Worm (Caenorhabditis elegans) whole organism, L1 larva: ENCODE data around the gene F57G9.3.
A peak's percentile ranks its signal among the peaks of the same experiment; 100 is the strongest.
"Not testable (repeated sequence)": the region's sequence is repeated elsewhere in the genome, so short reads cannot be mapped to it uniquely, and the experiment has no call there.

Source experiments
- C16A3.4 ChIP-seq: fragments of 150-350 bp; optimal IDR thresholded peaks from 2 replicates; lab custom pipeline; 2014; ENCODE audit warnings: missing biosample characterization, missing genetic modification characterization
- ceh-90 ChIP-seq: sonication (generic microtip); optimal IDR thresholded peaks from 2 replicates; lab custom pipeline; 2016; ENCODE audit warnings: missing genetic modification characterization, missing compliant biosample characterization
- efl-1 ChIP-seq, 4 experiments: fragments of 150-350 bp; optimal IDR thresholded peaks in 3 of 4; peaks in 1 of 4; 1 replicate in 1 of 4; 2 replicates in 3 of 4; lab custom pipeline; 2014; ENCODE audit warnings: missing biosample characterization in 2 of 4, missing genetic modification characterization in 2 of 4, missing genetic modification reagents in 2 of 4
- elt-3 ChIP-seq, 6 experiments: fragments of 150-350 bp in 1 of 6; sonication (generic microtip); optimal IDR thresholded peaks; 2 replicates each; lab custom pipeline; 2017 to 2018; ENCODE audit warnings: missing biosample characterization in 6 of 6, missing genetic modification characterization in 6 of 6, inconsistent platforms in 1 of 6
- fkh-4 ChIP-seq: sonication (generic microtip); optimal IDR thresholded peaks from 2 replicates; lab custom pipeline; 2016; ENCODE audit warnings: missing compliant biosample characterization, missing genetic modification characterization, borderline replicate concordance
- fos-1 ChIP-seq: fragments of 150-350 bp; optimal IDR thresholded peaks from 2 replicates; lab custom pipeline; 2014; ENCODE audit warnings: missing biosample characterization, missing genetic modification characterization
- lin-15B ChIP-seq: fragments of 150-350 bp; sonication (generic microtip); optimal IDR thresholded peaks from 3 replicates; lab custom pipeline; 2014; ENCODE audit warnings: missing biosample characterization, missing genetic modification characterization
- lin-39 ChIP-seq: fragments of 150-350 bp; optimal IDR thresholded peaks from 2 replicates; lab custom pipeline; 2014; ENCODE audit warnings: missing biosample characterization, missing genetic modification reagents, missing genetic modification characterization
- lir-3 ChIP-seq: sonication (generic microtip); optimal IDR thresholded peaks from 2 replicates; lab custom pipeline; 2016; ENCODE audit warnings: mild to moderate bottlenecking, missing genetic modification characterization, moderate library complexity, missing compliant biosample characterization; ENCODE audit not compliant: poor library complexity
- mdl-1 ChIP-seq, 2 experiments: fragments of 150-350 bp; optimal IDR thresholded peaks; 2 replicates each; lab custom pipeline; 2014 to 2017; ENCODE audit warnings: missing biosample characterization in 2 of 2, missing genetic modification characterization in 2 of 2, inconsistent platforms in 1 of 2
- mep-1 ChIP-seq: fragments of 150-350 bp; optimal IDR thresholded peaks from 2 replicates; lab custom pipeline; 2014; ENCODE audit warnings: missing biosample characterization, missing genetic modification characterization
- nhr-12 ChIP-seq: sonication (generic microtip); optimal IDR thresholded peaks from 2 replicates; lab custom pipeline; 2017; ENCODE audit warnings: missing biosample characterization, missing genetic modification characterization
- nhr-237 ChIP-seq: fragments of 150-350 bp; optimal IDR thresholded peaks from 2 replicates; lab custom pipeline; 2014; ENCODE audit warnings: missing biosample characterization, missing genetic modification characterization
- nhr-47 ChIP-seq: sonication (generic microtip); optimal IDR thresholded peaks from 2 replicates; lab custom pipeline; 2016; ENCODE audit warnings: mild to moderate bottlenecking, missing genetic modification characterization, moderate library complexity, missing compliant biosample characterization
- nhr-71 ChIP-seq: sonication (generic microtip); optimal IDR thresholded peaks from 2 replicates; lab custom pipeline; 2016; ENCODE audit warnings: mild to moderate bottlenecking, missing genetic modification characterization, moderate library complexity, missing compliant biosample characterization
- nhr-90 ChIP-seq: sonication (generic microtip); optimal IDR thresholded peaks from 2 replicates; lab custom pipeline; 2016; ENCODE audit warnings: mild to moderate bottlenecking, missing genetic modification characterization, missing compliant biosample characterization; ENCODE audit not compliant: poor library complexity
- pqm-1 ChIP-seq: sonication (generic microtip); optimal IDR thresholded peaks from 3 replicates; lab custom pipeline; 2017; ENCODE audit warnings: missing biosample characterization, missing genetic modification characterization
- skn-1 ChIP-seq: fragments of 150-350 bp; optimal IDR thresholded peaks from 2 replicates; lab custom pipeline; 2014; ENCODE audit warnings: missing biosample characterization, missing genetic modification characterization
- snu-23 ChIP-seq: sonication (generic microtip); optimal IDR thresholded peaks from 2 replicates; lab custom pipeline; 2016; ENCODE audit warnings: missing genetic modification characterization, missing compliant biosample characterization
- sptf-1 ChIP-seq: fragments of 150-350 bp; optimal IDR thresholded peaks from 2 replicates; lab custom pipeline; 2014; ENCODE audit warnings: missing biosample characterization, missing genetic modification characterization
- sup-37 ChIP-seq: fragments of 200-800 bp; sonication (Bioruptor generic); optimal IDR thresholded peaks from 2 replicates; lab custom pipeline; 2018; ENCODE audit warnings: mild to moderate bottlenecking, missing genetic modification characterization, missing compliant biosample characterization
- tlp-1 ChIP-seq: fragments of 150-350 bp; optimal IDR thresholded peaks from 2 replicates; lab custom pipeline; 2014; ENCODE audit warnings: missing biosample characterization, missing genetic modification characterization
- unc-62 ChIP-seq: fragments of 150-350 bp; optimal IDR thresholded peaks from 2 replicates; lab custom pipeline; 2014; ENCODE audit warnings: missing biosample characterization, missing genetic modification reagents, missing genetic modification characterization
- zag-1 ChIP-seq: fragments of 150-350 bp; optimal IDR thresholded peaks from 2 replicates; lab custom pipeline; 2014; ENCODE audit warnings: missing biosample characterization, missing genetic modification characterization
- ztf-4 ChIP-seq: fragments of 150-350 bp; optimal IDR thresholded peaks from 2 replicates; lab custom pipeline; 2014; ENCODE audit warnings: missing biosample characterization, missing genetic modification characterization

F57G9.3 gene

DNA sequence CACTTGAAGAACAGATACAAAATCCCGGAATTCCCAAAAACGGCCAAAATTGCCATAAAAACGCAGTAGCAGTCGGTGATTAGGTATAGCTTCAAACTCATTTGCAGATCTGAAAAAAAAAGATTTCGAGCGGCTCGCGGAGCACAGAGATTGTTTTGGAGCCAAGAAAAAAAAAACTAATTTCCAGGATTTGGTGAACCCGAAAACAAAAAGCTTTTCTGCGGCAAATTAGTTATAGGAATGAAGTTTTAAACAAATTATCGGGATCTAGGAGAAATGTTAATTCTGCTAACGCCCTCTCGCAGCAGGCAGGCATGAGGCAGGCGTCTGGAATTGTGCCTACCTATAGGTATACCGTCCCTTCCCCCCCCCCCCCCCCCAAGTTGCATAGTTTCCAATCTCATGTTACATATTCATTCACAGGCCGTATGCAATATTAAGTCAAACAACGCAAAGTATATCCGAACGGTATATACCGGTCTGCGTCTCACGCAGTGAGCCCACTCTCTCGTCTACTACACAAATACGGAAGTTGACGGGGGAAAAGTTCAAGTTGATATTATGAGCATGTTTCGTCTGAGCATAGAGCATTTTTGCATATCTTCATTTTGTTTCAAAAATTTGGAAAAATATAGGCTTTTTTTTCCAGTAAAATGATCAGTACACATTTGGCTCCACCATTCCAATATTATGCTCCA lies 34.8 kb upstream of the F57G9.3 start, which contains the start of the genes W05H5.1 and pitr-6:
TSS of gene W05H5.1 (minus strand) at position 101 of the 698 bp plus-strand sequence.
TSS of gene pitr-6 (plus strand) at position 648 of the 698 bp plus-strand sequence.
- TF ChIP-seq pqm-1 = no peak

- not testable (repeated sequence) for TF ChIP-seq C16A3.4; efl-1 (optimal IDR thresholded peaks at IDR 0.05; lab: Kevin White, UChicago); efl-1 (GFP tag; optimal IDR thresholded peaks at IDR 0.05 in 1 of 2; lab: Kevin White, UChicago); mep-1 (tag; lab: Kevin White, UChicago)
Measured at ce11 chrII:12441164-12441563, 31.2 kb upstream of the F57G9.3 start, which contains the start of gene Y57A10C.10. Gene Y57A10C.10 (minus strand): TSS chrII:12441264.

- TF ChIP-seq ztf-4 (tag; lab: Kevin White, UChicago) = no peak
- peak; percentile 1 for TF ChIP-seq nhr-71 (tag; lab: Kevin White, UChicago)
Measured at ce11 chrII:12438441-12438840, 28.4 kb upstream of the F57G9.3 start, which contains the start of gene Y57A10C.9. Gene Y57A10C.9 (minus strand): TSS chrII:12438541.

DNA sequence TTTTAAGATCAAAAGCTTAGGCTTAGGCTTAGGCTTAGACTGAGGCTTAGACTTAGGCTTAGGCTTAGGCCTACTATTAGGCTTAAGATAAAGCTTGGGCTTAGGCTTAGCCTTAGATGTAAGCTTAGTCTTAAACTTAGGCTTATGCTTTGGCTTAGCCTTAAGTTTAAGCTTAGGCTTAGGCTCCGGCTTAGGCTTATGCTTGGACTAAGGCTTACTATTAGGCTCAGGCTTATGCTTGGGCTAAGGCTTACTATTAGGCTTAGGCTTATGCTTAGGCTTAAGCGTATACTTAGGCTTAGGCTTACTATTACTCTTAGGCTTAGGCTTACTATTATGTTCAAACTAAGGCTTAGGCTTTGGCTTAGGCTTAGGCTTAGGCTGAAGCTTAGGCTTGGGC lies 26.7 kb upstream of the F57G9.3 start:
- TF ChIP-seq mdl-1 (tag; optimal IDR thresholded peaks at IDR 0.05; lab: Kevin White, UChicago) (no peak), C16A3.4 (no peak)

DNA sequence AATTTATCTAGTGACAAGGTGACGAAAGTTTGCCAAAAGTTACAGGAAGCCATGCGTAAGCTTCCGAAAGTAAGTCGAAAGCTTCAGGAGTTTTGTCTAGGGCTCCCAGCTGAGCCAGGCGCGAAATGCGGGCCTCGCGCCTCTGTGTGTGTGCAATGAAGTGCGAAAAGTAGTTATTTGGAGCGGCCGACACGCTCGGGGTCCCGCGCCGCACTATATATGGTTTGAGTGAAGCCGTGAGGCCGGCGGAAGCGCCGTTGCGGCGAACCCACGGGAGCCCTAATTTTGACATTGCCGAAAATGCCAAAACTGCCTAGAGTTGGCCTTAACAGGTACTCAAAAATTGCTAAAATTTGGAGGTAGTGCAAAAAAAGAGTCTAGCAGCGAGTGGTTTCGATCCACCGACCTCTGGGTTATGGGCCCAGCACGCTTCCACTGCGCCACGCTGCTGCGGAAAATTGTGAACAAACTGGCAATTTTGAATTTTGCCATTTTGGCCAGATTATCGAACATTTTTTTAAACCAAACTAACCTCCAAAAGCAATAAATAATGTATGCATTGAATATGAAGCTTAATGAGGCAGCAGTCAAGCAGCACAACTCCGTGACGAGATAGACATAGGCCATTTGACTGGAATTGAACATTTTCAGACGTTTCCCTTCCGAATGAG lies 25.3 kb upstream of the F57G9.3 start:
- TF ChIP-seq nhr-90 (tag; lab: Kevin White, UChicago) (no peak), efl-1 (optimal IDR thresholded peaks at IDR 0.05; lab: Kevin White, UChicago) (no peak), efl-1 (GFP tag; optimal IDR thresholded peaks at IDR 0.05 in 1 of 2; lab: Kevin White, UChicago) (peak in 1 of 2 experiments; percentile 52)

- TF ChIP-seq unc-62 = no peak
- TF ChIP-seq fkh-4 = no peak
- TF ChIP-seq skn-1 (tag; lab: Kevin White, UChicago) = no peak
- no peak for TF ChIP-seq elt-3 (tag; optimal IDR thresholded peaks at IDR 0.05; lab: Kevin White, UChicago)
- TF ChIP-seq nhr-12 (tag; lab: Kevin White, UChicago) = no peak
- TF ChIP-seq tlp-1 (tag; lab: Kevin White, UChicago) = no peak
- no peak for TF ChIP-seq lin-15B (tag; lab: Kevin White, UChicago)
- TF ChIP-seq, all 84 proteins: peak for 0
Measured at ce11 chrII:12432356-12432755, 22.3 kb upstream of the F57G9.3 start, which contains the start of gene dct-12. Gene dct-12 (minus strand): TSS chrII:12432456.

- TF ChIP-seq snu-23 (GFP tag; lab: Kevin White, UChicago) = no peak
- TF ChIP-seq sup-37 (GFP tag; lab: Kevin White, UChicago) = no peak
- no peak for TF ChIP-seq fos-1 (tag; lab: Kevin White, UChicago)
- no peak for TF ChIP-seq sptf-1 (tag; lab: Kevin White, UChicago)
- TF ChIP-seq ceh-90 (tag; lab: Kevin White, UChicago) = no peak
- TF ChIP-seq zag-1 (tag; lab: Kevin White, UChicago) = no peak
- no peak for TF ChIP-seq nhr-237 (tag; lab: Kevin White, UChicago)
- TF ChIP-seq lir-3 (tag; lab: Kevin White, UChicago) = no peak
- TF ChIP-seq skn-1 (tag; lab: Kevin White, UChicago) = no peak
- TF ChIP-seq lin-39 (tag; lab: Kevin White, UChicago) = no peak
- no peak for TF ChIP-seq nhr-47
- TF ChIP-seq, all 84 proteins: peak for 0
Measured at ce11 chrII:12429743-12430142, 19.7 kb upstream of the F57G9.3 start, which contains the start of gene Y57A10C.8. Gene Y57A10C.8 (minus strand): TSS chrII:12429843.
